Fruit fly (Drosophila melanogaster) whole organism, embryonic: ENCODE results near the gene CG43755.

Source experiments
- Ada2b ChIP-seq: fragments of 200-800 bp; sonication (Bioruptor generic); IDR thresholded peaks from 2 replicates; pipeline ENCODE4 v1.3.6; 2022; ENCODE audit warnings: missing biosample characterization, missing genetic modification characterization
- CG17385 ChIP-seq: fragments of 200-800 bp; sonication (Bioruptor generic); optimal IDR thresholded peaks from 3 replicates; lab custom pipeline; 2018; ENCODE audit warnings: missing biosample characterization, mild to moderate bottlenecking, missing genetic modification characterization
- Dll ChIP-seq: fragments of 200-800 bp; sonication (Bioruptor generic); IDR thresholded peaks from 4 replicates; pipeline ENCODE4 v1.3.6; 2022; ENCODE audit warnings: missing biosample characterization, missing genetic modification characterization; ENCODE audit not compliant: partially characterized antibody
- Fer1 ChIP-seq: fragments of 200-800 bp; sonication (Bioruptor generic); optimal IDR thresholded peaks from 2 replicates; lab custom pipeline; 2017; ENCODE audit warnings: missing biosample characterization, mild to moderate bottlenecking, missing genetic modification characterization
- luna ChIP-seq: fragments of 200-800 bp; sonication (Bioruptor generic); optimal IDR thresholded peaks from 2 replicates; lab custom pipeline; 2016; ENCODE audit warnings: missing biosample characterization, missing genetic modification characterization
- nom ChIP-seq: fragments of 200-800 bp; sonication (Bioruptor generic); optimal IDR thresholded peaks from 2 replicates; lab custom pipeline; 2017; ENCODE audit warnings: missing biosample characterization, missing genetic modification characterization, mild to moderate bottlenecking, moderate library complexity, missing genetic modification reagents
- psq ChIP-seq: fragments of 200-800 bp; sonication (Bioruptor generic); optimal IDR thresholded peaks from 2 replicates; lab custom pipeline; 2017; ENCODE audit warnings: missing biosample characterization, missing genetic modification characterization
- shn ChIP-seq: fragments of 200-800 bp; sonication (Bioruptor generic); optimal IDR thresholded peaks from 3 replicates; lab custom pipeline; 2016; ENCODE audit warnings: missing biosample characterization, missing genetic modification characterization

dm6 chr2L:309177-309576, 20.4 kb downstream of the CG43755 start:
- peak; percentile 26 for TF ChIP-seq shn
- TF ChIP-seq luna (GFP tag; lab: Kevin White, UChicago), result no peak
- no peak for TF ChIP-seq Ada2b (GFP tag; lab: Robert Waterston, UW)
- TF ChIP-seq nom (GFP tag; lab: Kevin White, UChicago), result no peak
- no peak for TF ChIP-seq Dll (GFP tag; lab: Robert Waterston, UW)
- TF ChIP-seq Fer1 (GFP tag; lab: Kevin White, UChicago), result no peak
- TF ChIP-seq CG17385, result peak; percentile 28
- no peak for TF ChIP-seq psq (GFP tag; lab: Kevin White, UChicago)
